Fruit fly (Drosophila melanogaster): ENCODE data around the gene CG4115.

DNA sequence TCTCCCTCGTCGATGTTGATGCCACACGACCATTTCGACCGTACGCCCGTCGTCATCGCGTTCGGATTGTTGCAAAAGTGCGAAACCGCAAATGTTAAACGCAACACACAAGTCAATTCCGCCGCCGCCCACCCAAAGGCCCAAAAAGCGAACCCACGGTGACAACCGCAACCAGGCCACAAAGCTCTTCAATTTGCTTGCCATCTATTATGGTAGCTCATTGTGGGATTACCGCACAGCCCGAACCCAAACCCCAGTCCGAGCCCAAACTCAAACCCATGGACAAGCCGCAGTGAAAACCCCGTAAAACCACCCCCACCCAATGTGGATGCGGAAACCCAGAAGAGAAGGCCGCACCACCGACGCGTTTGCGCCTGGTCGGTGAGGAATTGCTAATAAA, 30.0 kb upstream of the CG4115 start:
- TF ChIP-seq CG12605 (GFP tag; IDR thresholded peaks at IDR 0.05) (no peak), CG14655 (GFP tag; optimal IDR thresholded peaks at IDR 0.05) (no peak), CG8301 (tag; optimal IDR thresholded peaks at IDR 0.05) (no peak), gl (tag; optimal IDR thresholded peaks at IDR 0.05) (no peak), EcR (GFP tag; optimal IDR thresholded peaks at IDR 0.05) (no peak), CG4496 (GFP tag; IDR thresholded peaks at IDR 0.05) (no peak), D1 (tag; optimal IDR thresholded peaks at IDR 0.05) (no peak), fd96Ca (GFP tag; IDR thresholded peaks at IDR 0.05) (no peak), CG8159 (tag; optimal IDR thresholded peaks at IDR 0.05) (no peak), rn (GFP tag; IDR thresholded peaks at IDR 0.05) (no peak)
